Worm (Caenorhabditis elegans): ENCODE data around the gene ctps-1.

DNA sequence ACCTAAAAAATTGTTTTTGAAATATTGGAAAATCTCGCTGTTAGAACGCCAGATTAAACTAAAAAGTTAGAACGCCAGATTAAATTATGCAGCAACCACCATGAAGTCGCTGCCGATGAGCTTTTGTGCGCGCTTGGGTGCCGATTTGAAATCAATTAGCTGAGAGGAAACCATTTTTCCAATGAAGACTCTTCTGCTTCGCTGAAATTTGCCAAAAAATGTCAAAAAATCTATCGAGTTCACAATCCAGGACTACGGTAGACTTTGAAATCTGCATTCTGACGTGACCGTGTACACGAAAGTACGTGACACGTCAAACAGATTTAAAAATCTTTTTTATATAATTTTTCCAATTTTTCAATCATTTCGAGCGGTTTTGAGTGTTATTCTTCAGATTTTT, 5.7 kb upstream of the ctps-1 start, which contains the start of gene immt-2:
- no peak for TF ChIP-seq tab-1 (GFP tag; IDR thresholded peaks at IDR 0.05)
- TF ChIP-seq klf-2 (GFP tag; conservative IDR thresholded peaks at IDR 0.05): no peak
- no peak for TF ChIP-seq ztf-23 (GFP tag; IDR thresholded peaks at IDR 0.05)
- no peak for TF ChIP-seq ztf-29 (GFP tag; IDR thresholded peaks at IDR 0.05)
